Fruit fly (Drosophila melanogaster) whole organism, embryonic: ENCODE results near the gene CG34301.
A peak's percentile ranks its signal among the peaks of the same experiment; 100 is the strongest.

Source experiments
- CG1024 ChIP-seq: fragments of 200-800 bp; sonication (Bioruptor generic); IDR thresholded peaks from 2 replicates; pipeline ENCODE4 v1.3.6; 2022; ENCODE audit warnings: missing biosample characterization, missing genetic modification characterization
- CG10274 ChIP-seq: fragments of 200-800 bp; sonication (Bioruptor generic); optimal IDR thresholded peaks from 3 replicates; lab custom pipeline; 2017; ENCODE audit warnings: missing biosample characterization, mild to moderate bottlenecking, missing genetic modification characterization
- CG10543 ChIP-seq: fragments of 200-800 bp; sonication (Bioruptor generic); optimal IDR thresholded peaks from 3 replicates; lab custom pipeline; 2017; ENCODE audit warnings: missing biosample characterization, mild to moderate bottlenecking, missing genetic modification characterization, moderate library complexity
- CG11504 ChIP-seq: fragments of 200-800 bp; sonication (Bioruptor generic); optimal IDR thresholded peaks from 3 replicates; lab custom pipeline; 2019; ENCODE audit warnings: missing biosample characterization, mild to moderate bottlenecking, missing genetic modification characterization, moderate library complexity
- CG12659 ChIP-seq: fragments of 200-800 bp; sonication (Bioruptor generic); optimal IDR thresholded peaks from 3 replicates; lab custom pipeline; 2017; ENCODE audit warnings: mild to moderate bottlenecking, missing biosample characterization, missing genetic modification reagents, missing genetic modification characterization
- CG12744 ChIP-seq: fragments of 200-800 bp; sonication (Bioruptor generic); optimal IDR thresholded peaks from 2 replicates; lab custom pipeline; 2016; ENCODE audit warnings: missing biosample characterization, missing genetic modification characterization
- CG13424 ChIP-seq: fragments of 200-800 bp; sonication (Bioruptor generic); optimal IDR thresholded peaks from 2 replicates; lab custom pipeline; 2019; ENCODE audit warnings: missing biosample characterization, mild to moderate bottlenecking, missing genetic modification characterization, moderate library complexity
- CG14050 ChIP-seq: fragments of 200-800 bp; sonication (Bioruptor generic); IDR thresholded peaks from 3 replicates; pipeline ENCODE4 v1.3.6; 2022; ENCODE audit warnings: missing biosample characterization, missing genetic modification characterization
- CG15011 ChIP-seq: fragments of 200-800 bp; sonication (Bioruptor generic); optimal IDR thresholded peaks from 3 replicates; lab custom pipeline; 2018; ENCODE audit warnings: missing biosample characterization, mild to moderate bottlenecking, missing genetic modification characterization
- CG15269 ChIP-seq: fragments of 200-800 bp; sonication (Bioruptor generic); optimal IDR thresholded peaks from 2 replicates; lab custom pipeline; 2018; ENCODE audit warnings: missing biosample characterization, mild to moderate bottlenecking, missing genetic modification characterization, moderate library complexity
- CG2678 ChIP-seq: fragments of 200-800 bp; sonication (Bioruptor generic); optimal IDR thresholded peaks from 3 replicates; lab custom pipeline; 2019; ENCODE audit warnings: missing biosample characterization, mild to moderate bottlenecking, missing genetic modification characterization, moderate library complexity
- CG30403 ChIP-seq: fragments of 200-800 bp; sonication (Bioruptor generic); optimal IDR thresholded peaks from 3 replicates; lab custom pipeline; 2016; ENCODE audit warnings: missing biosample characterization, missing genetic modification characterization
- CG31441 ChIP-seq: fragments of 200-800 bp; sonication (Bioruptor generic); IDR thresholded peaks from 2 replicates; pipeline ENCODE4 v1.3.6; 2022; ENCODE audit warnings: missing biosample characterization, missing genetic modification characterization
- CG32767 ChIP-seq: fragments of 200-800 bp; sonication (Bioruptor generic); IDR thresholded peaks from 2 replicates; pipeline ENCODE4 v1.3.6; 2022; ENCODE audit warnings: missing biosample characterization, missing genetic modification characterization
- CG32772 ChIP-seq: fragments of 200-800 bp; sonication (Bioruptor generic); IDR thresholded peaks from 2 replicates; pipeline ENCODE4 v1.3.6; 2022; ENCODE audit warnings: missing biosample characterization, missing genetic modification characterization
- CG34422 ChIP-seq: fragments of 200-800 bp; sonication (Bioruptor generic); IDR thresholded peaks from 3 replicates; pipeline ENCODE4 v1.3.6; 2022; ENCODE audit warnings: missing biosample characterization, missing genetic modification characterization
- CG4820 ChIP-seq: fragments of 200-800 bp; sonication (Bioruptor generic); optimal IDR thresholded peaks from 3 replicates; lab custom pipeline; 2016; ENCODE audit warnings: missing biosample characterization, missing genetic modification characterization
- CG5180 ChIP-seq: fragments of 200-800 bp; sonication (Bioruptor generic); optimal IDR thresholded peaks from 3 replicates; lab custom pipeline; 2017; ENCODE audit warnings: missing biosample characterization, missing genetic modification characterization, mild to moderate bottlenecking, moderate library complexity, missing genetic modification reagents
- CG6272 ChIP-seq: fragments of 200-800 bp; sonication (Bioruptor generic); IDR thresholded peaks from 2 replicates; pipeline ENCODE4 v1.3.6; 2022; ENCODE audit warnings: missing biosample characterization, missing genetic modification characterization
- CG8924 ChIP-seq: fragments of 200-800 bp; optimal IDR thresholded peaks from 3 replicates; lab custom pipeline; 2019; ENCODE audit warnings: missing biosample characterization, mild to moderate bottlenecking, missing genetic modification characterization, moderate library complexity
- CoRest ChIP-seq: fragments of 200-800 bp; sonication (Bioruptor generic); optimal IDR thresholded peaks from 3 replicates; lab custom pipeline; 2018; ENCODE audit warnings: missing biosample characterization, mild to moderate bottlenecking, missing genetic modification characterization, moderate library complexity
- Dek ChIP-seq: fragments of 200-800 bp; sonication (Bioruptor generic); optimal IDR thresholded peaks from 3 replicates; lab custom pipeline; 2019; ENCODE audit warnings: missing biosample characterization, mild to moderate bottlenecking, missing genetic modification characterization, moderate library complexity
- Drgx ChIP-seq: fragments of 200-800 bp; sonication (Bioruptor generic); IDR thresholded peaks from 2 replicates; pipeline ENCODE4 v1.3.6; 2022; ENCODE audit warnings: missing biosample characterization, missing genetic modification characterization
- Fer3 ChIP-seq: fragments of 200-800 bp; sonication (Bioruptor generic); optimal IDR thresholded peaks from 2 replicates; lab custom pipeline; 2018; ENCODE audit warnings: missing biosample characterization, mild to moderate bottlenecking, missing genetic modification characterization, moderate library complexity
- HLH3B ChIP-seq: fragments of 200-800 bp; sonication (Bioruptor generic); IDR thresholded peaks from 2 replicates; pipeline ENCODE4 v1.3.6; 2022; ENCODE audit warnings: missing biosample characterization, missing genetic modification characterization
- Jarid2 ChIP-seq: fragments of 200-800 bp; sonication (Bioruptor generic); optimal IDR thresholded peaks from 3 replicates; lab custom pipeline; 2017; ENCODE audit warnings: mild to moderate bottlenecking, missing biosample characterization, missing genetic modification reagents, missing genetic modification characterization
- Mrtf ChIP-seq: fragments of 200-800 bp; sonication (Bioruptor generic); IDR thresholded peaks from 3 replicates; pipeline ENCODE4 v1.3.6; 2022; ENCODE audit warnings: missing biosample characterization, missing genetic modification characterization
- NFAT ChIP-seq: fragments of 200-800 bp; sonication (Bioruptor generic); IDR thresholded peaks from 2 replicates; pipeline ENCODE4 v1.3.6; 2022; ENCODE audit warnings: missing biosample characterization, missing genetic modification characterization
- Nf-YB ChIP-seq: fragments of 200-800 bp; sonication (Bioruptor generic); optimal IDR thresholded peaks from 3 replicates; lab custom pipeline; 2019; ENCODE audit warnings: missing biosample characterization, mild to moderate bottlenecking, missing genetic modification characterization, moderate library complexity
- Rx ChIP-seq: fragments of 200-800 bp; sonication (Bioruptor generic); IDR thresholded peaks from 2 replicates; pipeline ENCODE4 v1.3.6; 2022; ENCODE audit warnings: missing biosample characterization, missing genetic modification characterization
- Xbp1 ChIP-seq: fragments of 200-800 bp; sonication (Bioruptor generic); optimal IDR thresholded peaks from 3 replicates; lab custom pipeline; 2016; ENCODE audit warnings: missing biosample characterization, mild to moderate bottlenecking, missing genetic modification characterization
- dan ChIP-seq: fragments of 200-800 bp; sonication (Bioruptor generic); IDR thresholded peaks from 2 replicates; pipeline ENCODE4 v1.3.6; 2022; ENCODE audit warnings: missing biosample characterization, missing genetic modification characterization
- dimm ChIP-seq: fragments of 200-800 bp; sonication (Bioruptor generic); IDR thresholded peaks from 2 replicates; pipeline ENCODE4 v1.3.6; 2022; ENCODE audit warnings: missing biosample characterization, missing genetic modification characterization
- fu2 ChIP-seq: fragments of 200-800 bp; sonication (Bioruptor generic); optimal IDR thresholded peaks from 2 replicates; lab custom pipeline; 2016; ENCODE audit warnings: missing biosample characterization, missing genetic modification characterization
- gem ChIP-seq: fragments of 200-800 bp; sonication (Bioruptor generic); optimal IDR thresholded peaks from 2 replicates; lab custom pipeline; 2019; ENCODE audit warnings: missing biosample characterization, mild to moderate bottlenecking, missing genetic modification characterization, moderate library complexity
- gsb-n ChIP-seq: fragments of 200-800 bp; sonication (Bioruptor generic); optimal IDR thresholded peaks from 3 replicates; lab custom pipeline; 2018; ENCODE audit warnings: missing biosample characterization, mild to moderate bottlenecking, missing genetic modification characterization
- kah ChIP-seq: fragments of 200-800 bp; sonication (Bioruptor generic); optimal IDR thresholded peaks from 2 replicates; lab custom pipeline; 2018; ENCODE audit warnings: missing biosample characterization, mild to moderate bottlenecking, missing genetic modification characterization
- lmd ChIP-seq: fragments of 200-800 bp; sonication (Bioruptor generic); IDR thresholded peaks from 2 replicates; pipeline ENCODE4 v1.3.6; 2022; ENCODE audit warnings: missing biosample characterization, missing genetic modification characterization
- lola ChIP-seq, 3 experiments: fragments of >200 bp in 2 of 3; fragments of 200-800 bp in 1 of 3; sonication (Bioruptor generic) in 1 of 3; optimal IDR thresholded peaks; 2 replicates each; lab custom pipeline; 2017 to 2019; ENCODE audit warnings: missing biosample characterization in 3 of 3, missing genetic modification characterization in 3 of 3, mild to moderate bottlenecking in 1 of 3, moderate library complexity in 1 of 3
- maf-S ChIP-seq: fragments of 200-800 bp; sonication (Bioruptor generic); optimal IDR thresholded peaks from 2 replicates; lab custom pipeline; 2016; ENCODE audit warnings: missing biosample characterization, missing genetic modification characterization
- nerfin-1 ChIP-seq: fragments of 200-800 bp; sonication (Bioruptor generic); optimal IDR thresholded peaks from 3 replicates; lab custom pipeline; 2019; ENCODE audit warnings: missing biosample characterization, mild to moderate bottlenecking, missing genetic modification characterization, moderate library complexity
- prd ChIP-seq, 3 experiments: fragments of >200 bp in 2 of 3; fragments of 200-800 bp in 1 of 3; sonication (Bioruptor generic) in 1 of 3; optimal IDR thresholded peaks in 2 of 3; IDR thresholded peaks in 1 of 3; 2 replicates in 2 of 3; 3 replicates in 1 of 3; pipeline versions ENCODE4 v1.3.6 to Lab custom; 2017 to 2022; ENCODE audit warnings: missing biosample characterization in 1 of 3, missing genetic modification characterization in 1 of 3
- salm ChIP-seq: fragments of 200-800 bp; sonication (Bioruptor generic); optimal IDR thresholded peaks from 2 replicates; lab custom pipeline; 2018; ENCODE audit warnings: missing biosample characterization, mild to moderate bottlenecking, missing genetic modification characterization
- sr ChIP-seq: fragments of 200-800 bp; sonication (Bioruptor generic); IDR thresholded peaks from 3 replicates; pipeline ENCODE4 v1.3.6; 2022; ENCODE audit warnings: missing biosample characterization, missing genetic modification characterization
- tio ChIP-seq: fragments of 200-800 bp; sonication (Bioruptor generic); optimal IDR thresholded peaks from 2 replicates; lab custom pipeline; 2017; ENCODE audit warnings: missing biosample characterization, missing genetic modification characterization, inconsistent platforms
- ttk ChIP-seq: fragments of 200-800 bp; sonication (Bioruptor generic); IDR thresholded peaks from 2 replicates; pipeline ENCODE4 v2.1.2; 2022; ENCODE audit warnings: missing biosample characterization, missing genetic modification characterization
- unpg ChIP-seq: fragments of 200-800 bp; sonication (Bioruptor generic); optimal IDR thresholded peaks from 3 replicates; lab custom pipeline; 2018; ENCODE audit warnings: missing biosample characterization, mild to moderate bottlenecking, missing genetic modification characterization, moderate library complexity

Gene CG34301

dm6 chr3R:8788722-8789400 is 15.6 kb downstream of the CG34301 start (continued):
- peak; percentile 71 for TF ChIP-seq dimm (GFP tag; lab: Robert Waterston, UW)
- peak; percentile 31; the same call in 1 of the 2 replicates for TF ChIP-seq CG6272 (GFP tag; lab: Robert Waterston, UW)
- TF ChIP-seq CG10543 (GFP tag; lab: Kevin White, UChicago): no peak
- TF ChIP-seq CG8924 (tag; lab: Kevin White, UChicago): peak; percentile 53
- TF ChIP-seq Drgx (GFP tag; lab: Robert Waterston, UW): peak; percentile 91
- peak; percentile 73; the same call in 2 of the 3 replicates for TF ChIP-seq sr (GFP tag; lab: Robert Waterston, UW)
- TF ChIP-seq salm (tag; lab: Kevin White, UChicago): peak; percentile 22
- TF ChIP-seq lmd (GFP tag; lab: Robert Waterston, UW): peak; percentile 71
- no peak for TF ChIP-seq dan (GFP tag; lab: Robert Waterston, UW)
- TF ChIP-seq NFAT (GFP tag; lab: Robert Waterston, UW): 0 out of 2 replicates have a peak, but pooled peaks have one; percentile 5
- TF ChIP-seq CoRest (tag; lab: Kevin White, UChicago): peak; percentile 21
- TF ChIP-seq prd (optimal IDR thresholded peaks at IDR 0.05; lab: Kevin White, UChicago): no peak
- TF ChIP-seq prd (GFP tag; IDR thresholded peaks at IDR 0.05; lab: Robert Waterston, UW): peak; percentile 69; the same call in 2 of the 3 replicates
- no peak for TF ChIP-seq Fer3 (tag; lab: Kevin White, UChicago)
- TF ChIP-seq unpg (GFP tag; lab: Kevin White, UChicago): peak; percentile 63
- TF ChIP-seq CG4820 (GFP tag; lab: Kevin White, UChicago): peak; percentile 31
- TF ChIP-seq CG15269 (tag; lab: Kevin White, UChicago): peak; percentile 52
- TF ChIP-seq CG14050: peak; percentile 65
- peak; percentile 11; the same call in 1 of the 2 replicates for TF ChIP-seq CG32767 (GFP tag; lab: Robert Waterston, UW)
- TF ChIP-seq Jarid2 (GFP tag; lab: Kevin White, UChicago): peak; percentile 2
- peak; percentile 47 for TF ChIP-seq CG13424
- TF ChIP-seq tio (GFP tag; lab: Kevin White, UChicago): peak; percentile 30
- no peak for TF ChIP-seq CG10274 (GFP tag; lab: Kevin White, UChicago)
- TF ChIP-seq Nf-YB (GFP tag; lab: Kevin White, UChicago): peak; percentile 12
- TF ChIP-seq Mrtf: peak; percentile 62; the same call in 1 of the 3 replicates
- peak; percentile 7 for TF ChIP-seq kah (GFP tag; lab: Kevin White, UChicago)
- peak; percentile 30 for TF ChIP-seq CG5180 (GFP tag; lab: Kevin White, UChicago)
- TF ChIP-seq CG15011 (GFP tag; lab: Kevin White, UChicago): no peak
- TF ChIP-seq CG30403 (GFP tag; lab: Kevin White, UChicago): peak; percentile 41
- 0 out of 3 replicates have a peak, but pooled peaks have one; percentile 25 for TF ChIP-seq CG34422
- no peak for TF ChIP-seq maf-S (GFP tag; lab: Kevin White, UChicago)
- no peak for TF ChIP-seq fu2 (GFP tag; lab: Kevin White, UChicago)
- TF ChIP-seq lola (GFP tag; optimal IDR thresholded peaks at IDR 0.05; lab: Kevin White, UChicago): peak in 1 of 3 experiments; percentile 7
- TF ChIP-seq nerfin-1: peak; percentile 0
- TF ChIP-seq CG11504: peak; percentile 77
- TF ChIP-seq Dek (tag; lab: Kevin White, UChicago): peak; percentile 21
- peak; percentile 62; the same call in 1 of the 2 replicates for TF ChIP-seq HLH3B
- peak; percentile 77 for TF ChIP-seq Rx (GFP tag; lab: Robert Waterston, UW)
- peak; percentile 30; the same call in 1 of the 2 replicates for TF ChIP-seq CG1024 (GFP tag; lab: Robert Waterston, UW)
- peak; percentile 72 for TF ChIP-seq gem (tag; lab: Kevin White, UChicago)
- TF ChIP-seq CG12659 (GFP tag; lab: Kevin White, UChicago): no peak
- TF ChIP-seq CG32772 (GFP tag; lab: Robert Waterston, UW): peak; percentile 71
- peak; percentile 61 for TF ChIP-seq Xbp1 (GFP tag; lab: Kevin White, UChicago)
- TF ChIP-seq gsb-n (tag; lab: Kevin White, UChicago): peak; percentile 2
- TF ChIP-seq ttk (GFP tag; lab: Robert Waterston, UW): peak; percentile 36; the same call in 1 of the 2 replicates
- no peak for TF ChIP-seq CG12744 (GFP tag; lab: Kevin White, UChicago)
- TF ChIP-seq CG31441: peak; percentile 81
- peak; percentile 63 for TF ChIP-seq CG2678
- TF ChIP-seq, all 482 proteins: peak for 174
